Fruit fly (Drosophila melanogaster) whole organism, pupa: ENCODE measurements around the gene CG3091.

ENCODE experiments used
- CG10348 ChIP-seq: fragments of 200-800 bp; sonication (Bioruptor generic); IDR thresholded peaks from 2 replicates; pipeline ENCODE4 v1.3.6; 2022; ENCODE audit warnings: missing biosample characterization, missing genetic modification characterization
- CG12605 ChIP-seq: fragments of 200-800 bp; sonication (Bioruptor generic); IDR thresholded peaks from 2 replicates; pipeline ENCODE4 v1.3.6; 2022; ENCODE audit warnings: missing biosample characterization, missing genetic modification characterization
- CG13204 ChIP-seq: fragments of 200-800 bp; sonication (Bioruptor generic); optimal IDR thresholded peaks from 2 replicates; lab custom pipeline; 2018; ENCODE audit warnings: missing biosample characterization, mild to moderate bottlenecking, missing genetic modification characterization, moderate library complexity
- CG14655 ChIP-seq: fragments of 200-800 bp; sonication (Bioruptor generic); optimal IDR thresholded peaks from 3 replicates; lab custom pipeline; 2017; ENCODE audit warnings: mild to moderate bottlenecking, missing biosample characterization, missing genetic modification reagents, missing genetic modification characterization
- CG15710 ChIP-seq: fragments of 200-800 bp; sonication (Bioruptor generic); optimal IDR thresholded peaks from 2 replicates; lab custom pipeline; 2018; ENCODE audit warnings: missing biosample characterization, mild to moderate bottlenecking, missing genetic modification characterization, moderate library complexity
- CG17806 ChIP-seq: fragments of 200-800 bp; sonication (Bioruptor generic); optimal IDR thresholded peaks from 2 replicates; lab custom pipeline; 2018; ENCODE audit warnings: missing biosample characterization, mild to moderate bottlenecking, missing genetic modification characterization, moderate library complexity
- CG32121 ChIP-seq: fragments of 200-800 bp; sonication (Bioruptor generic); IDR thresholded peaks from 2 replicates; pipeline ENCODE4 v1.3.6; 2022; ENCODE audit warnings: missing biosample characterization, missing genetic modification characterization
- CG34367 ChIP-seq: fragments of 200-800 bp; sonication (Bioruptor generic); optimal IDR thresholded peaks from 2 replicates; lab custom pipeline; 2018; ENCODE audit warnings: missing biosample characterization, mild to moderate bottlenecking, missing genetic modification characterization
- CG4496 ChIP-seq: fragments of 200-800 bp; sonication (Bioruptor generic); IDR thresholded peaks from 3 replicates; pipeline ENCODE4 v1.3.6; 2022; ENCODE audit warnings: missing biosample characterization, missing genetic modification characterization
- CG8159 ChIP-seq: fragments of 200-800 bp; sonication (Bioruptor generic); optimal IDR thresholded peaks from 3 replicates; lab custom pipeline; 2018; ENCODE audit warnings: missing biosample characterization, mild to moderate bottlenecking, missing genetic modification characterization, moderate library complexity
- CG8301 ChIP-seq: fragments of 200-800 bp; sonication (Bioruptor generic); optimal IDR thresholded peaks from 2 replicates; lab custom pipeline; 2018; ENCODE audit warnings: missing biosample characterization, mild to moderate bottlenecking, missing genetic modification characterization
- CG9948 ChIP-seq: fragments of 200-800 bp; sonication (Bioruptor generic); optimal IDR thresholded peaks from 2 replicates; lab custom pipeline; 2018; ENCODE audit warnings: missing biosample characterization, mild to moderate bottlenecking, missing genetic modification characterization, moderate library complexity
- D1 ChIP-seq: fragments of 200-800 bp; sonication (Bioruptor generic); optimal IDR thresholded peaks from 2 replicates; lab custom pipeline; 2018; ENCODE audit warnings: missing biosample characterization, mild to moderate bottlenecking, missing genetic modification characterization, moderate library complexity
- EcR ChIP-seq: fragments of 200-800 bp; sonication (Bioruptor generic); optimal IDR thresholded peaks from 3 replicates; lab custom pipeline; 2019; ENCODE audit warnings: missing biosample characterization, missing genetic modification characterization, mild to moderate bottlenecking, moderate library complexity, missing genetic modification reagents
- Ets98B ChIP-seq: fragments of 200-800 bp; sonication (Bioruptor generic); IDR thresholded peaks from 2 replicates; pipeline ENCODE4 v1.3.6; 2022; ENCODE audit warnings: missing biosample characterization, missing genetic modification characterization
- Pif1A ChIP-seq: fragments of 200-800 bp; sonication (Bioruptor generic); optimal IDR thresholded peaks from 3 replicates; lab custom pipeline; 2016; ENCODE audit warnings: missing biosample characterization, missing genetic modification characterization
- Pif1B ChIP-seq: fragments of 200-800 bp; sonication (Bioruptor generic); optimal IDR thresholded peaks from 3 replicates; lab custom pipeline; 2016; ENCODE audit warnings: missing biosample characterization, missing genetic modification characterization
- Snoo ChIP-seq: fragments of 200-800 bp; sonication (Bioruptor generic); optimal IDR thresholded peaks from 3 replicates; lab custom pipeline; 2017; ENCODE audit warnings: missing biosample characterization, mild to moderate bottlenecking, missing genetic modification characterization, inconsistent platforms
- fd96Ca ChIP-seq: fragments of 200-800 bp; sonication (Bioruptor generic); IDR thresholded peaks from 3 replicates; pipeline ENCODE4 v1.3.6; 2022; ENCODE audit warnings: missing biosample characterization, missing genetic modification characterization
- gl ChIP-seq: fragments of 200-800 bp; sonication (Bioruptor generic); optimal IDR thresholded peaks from 2 replicates; lab custom pipeline; 2018; ENCODE audit warnings: missing biosample characterization, mild to moderate bottlenecking, missing genetic modification characterization
- rn ChIP-seq: fragments of 200-800 bp; sonication (Bioruptor generic); IDR thresholded peaks from 2 replicates; pipeline ENCODE4 v1.3.6; 2022; ENCODE audit warnings: missing biosample characterization, missing genetic modification characterization

CG3091 gene

DNA sequence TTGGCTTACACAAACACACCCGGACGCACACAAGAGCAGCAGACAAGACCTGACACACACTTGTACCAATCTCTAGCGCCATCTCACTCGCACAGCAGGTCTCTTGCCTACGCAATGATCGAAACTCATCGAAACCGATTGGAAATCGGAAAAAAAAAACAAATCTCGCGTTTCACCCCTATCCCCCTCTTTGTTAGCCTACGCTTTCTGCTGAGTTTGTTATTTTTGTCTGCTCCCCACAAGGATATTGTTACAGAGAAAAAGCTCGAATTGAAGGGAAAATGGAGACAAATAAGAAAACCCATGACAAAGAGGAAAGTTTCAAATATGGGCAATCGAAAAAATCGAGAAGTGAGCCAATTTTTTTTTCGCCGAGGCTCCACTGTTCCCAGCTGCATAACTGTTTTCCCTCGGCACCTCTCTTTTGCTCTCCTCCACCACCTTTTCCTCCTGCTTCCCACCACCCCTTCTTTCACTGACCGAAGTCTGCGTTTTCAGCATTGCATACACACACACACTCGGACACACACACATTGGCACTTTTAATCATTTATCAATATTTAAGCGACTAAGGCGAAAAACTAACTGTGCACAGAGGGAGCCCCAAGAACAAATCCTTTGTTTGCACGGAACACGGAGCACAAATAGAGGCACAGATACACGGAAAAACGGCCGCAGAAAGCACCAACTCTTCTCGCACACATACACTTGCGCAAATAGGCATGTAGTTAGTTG is 16.0 kb upstream of the CG3091 start:
- peak; percentile 47 for TF ChIP-seq CG15710 (tag; lab: Kevin White, UChicago)
- TF ChIP-seq CG32121 (GFP tag; lab: Robert Waterston, UW), result peak; percentile 64
- peak; percentile 64; the same call in 2 of the 3 replicates for TF ChIP-seq fd96Ca
- TF ChIP-seq rn (GFP tag; lab: Robert Waterston, UW), result peak; percentile 29; the same call in 1 of the 2 replicates
- TF ChIP-seq CG13204 (GFP tag; lab: Kevin White, UChicago), result no peak
- peak; percentile 24 for TF ChIP-seq CG17806 (tag; lab: Kevin White, UChicago)
- no peak for TF ChIP-seq gl (tag; lab: Kevin White, UChicago)
- TF ChIP-seq CG12605, result no peak
- peak; percentile 34 for TF ChIP-seq Pif1A (GFP tag; lab: Kevin White, UChicago)
- peak; percentile 50 for TF ChIP-seq Ets98B (GFP tag; lab: Robert Waterston, UW)
- TF ChIP-seq CG14655 (GFP tag; lab: Kevin White, UChicago), result no peak
- TF ChIP-seq D1 (tag; lab: Kevin White, UChicago), result no peak
- TF ChIP-seq EcR (GFP tag; lab: Kevin White, UChicago), result no peak
- peak; percentile 22 for TF ChIP-seq Snoo (tag; lab: Kevin White, UChicago)
- TF ChIP-seq CG10348, result no peak
- peak; percentile 49; the same call in 2 of the 3 replicates for TF ChIP-seq CG4496 (GFP tag; lab: Robert Waterston, UW)
- TF ChIP-seq CG34367 (tag; lab: Kevin White, UChicago), result no peak
- peak; percentile 14 for TF ChIP-seq CG9948 (tag; lab: Kevin White, UChicago)
- TF ChIP-seq CG8159 (tag; lab: Kevin White, UChicago), result peak; percentile 53
- TF ChIP-seq Pif1B (GFP tag; lab: Kevin White, UChicago), result no peak
- peak; percentile 28 for TF ChIP-seq CG8301 (tag; lab: Kevin White, UChicago)

DNA sequence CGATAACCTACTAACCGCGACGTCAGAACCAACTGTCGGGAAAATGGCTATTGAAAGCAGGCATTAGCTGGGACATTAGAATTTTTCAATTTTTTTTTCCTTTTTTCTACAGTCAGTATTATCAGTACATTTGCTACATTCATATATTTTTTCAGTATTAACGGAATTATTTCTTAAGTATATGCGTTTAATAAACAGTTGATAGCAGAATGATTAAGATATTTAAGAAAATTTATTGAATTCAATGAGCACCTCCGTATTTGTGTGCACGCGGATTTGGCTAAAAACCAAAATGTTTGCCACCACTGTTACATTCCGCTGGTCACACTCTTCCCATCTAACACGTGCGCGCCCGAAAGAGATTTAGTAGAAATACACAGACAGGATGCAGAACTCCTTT is 8.5 kb upstream of the CG3091 start, which contains the start of the genes temp and CG3071:
TSS of gene temp (minus strand) at position 5 of the 400 bp plus-strand sequence.
TSS of gene CG3071 (plus strand) at position 327 of the 400 bp plus-strand sequence.
- TF ChIP-seq rn (GFP tag; lab: Robert Waterston, UW) (no peak), CG8301 (tag; lab: Kevin White, UChicago) (peak; percentile 10), Pif1A (GFP tag; lab: Kevin White, UChicago) (peak; percentile 26), Ets98B (GFP tag; lab: Robert Waterston, UW) (no peak), CG12605 (no peak), CG17806 (tag; lab: Kevin White, UChicago) (peak; percentile 12), CG15710 (tag; lab: Kevin White, UChicago) (peak; percentile 56), CG9948 (tag; lab: Kevin White, UChicago) (peak; percentile 28), CG8159 (tag; lab: Kevin White, UChicago) (peak; percentile 53), CG4496 (GFP tag; lab: Robert Waterston, UW) (no peak), Snoo (tag; lab: Kevin White, UChicago) (peak; percentile 21)

DNA sequence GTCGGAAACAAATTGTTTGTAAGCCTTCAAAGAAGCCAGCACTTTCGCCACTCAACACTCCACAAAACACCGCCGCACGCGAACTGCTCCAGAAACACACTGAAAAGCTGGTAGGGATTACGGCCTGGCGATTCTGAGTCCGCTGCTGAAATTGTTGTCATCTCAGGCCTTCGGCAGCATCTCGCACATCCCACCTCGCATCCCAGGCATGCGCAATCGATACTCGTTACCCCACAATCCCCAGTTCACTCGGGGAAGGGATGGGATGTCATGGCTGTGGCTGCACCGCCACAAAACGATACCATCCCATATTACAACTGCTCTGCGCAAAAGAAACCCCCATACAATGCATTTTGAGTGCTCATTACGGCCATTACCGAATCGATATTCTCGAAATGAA is 5.8 kb upstream of the CG3091 start, which contains the start of gene CG3078:
TSS of gene CG3078 (minus strand) at position 101 of the 400 bp plus-strand sequence.
- TF ChIP-seq EcR (GFP tag; lab: Kevin White, UChicago) (no peak), CG10348 (no peak), CG8159 (tag; lab: Kevin White, UChicago) (no peak), CG8301 (tag; lab: Kevin White, UChicago) (no peak), CG4496 (GFP tag; lab: Robert Waterston, UW) (no peak), CG32121 (GFP tag; lab: Robert Waterston, UW) (no peak), Pif1B (GFP tag; lab: Kevin White, UChicago) (no peak), Pif1A (GFP tag; lab: Kevin White, UChicago) (no peak), fd96Ca (no peak), gl (tag; lab: Kevin White, UChicago) (no peak), Ets98B (GFP tag; lab: Robert Waterston, UW) (no peak)
- TF ChIP-seq, all 21 proteins: peak for 0

DNA sequence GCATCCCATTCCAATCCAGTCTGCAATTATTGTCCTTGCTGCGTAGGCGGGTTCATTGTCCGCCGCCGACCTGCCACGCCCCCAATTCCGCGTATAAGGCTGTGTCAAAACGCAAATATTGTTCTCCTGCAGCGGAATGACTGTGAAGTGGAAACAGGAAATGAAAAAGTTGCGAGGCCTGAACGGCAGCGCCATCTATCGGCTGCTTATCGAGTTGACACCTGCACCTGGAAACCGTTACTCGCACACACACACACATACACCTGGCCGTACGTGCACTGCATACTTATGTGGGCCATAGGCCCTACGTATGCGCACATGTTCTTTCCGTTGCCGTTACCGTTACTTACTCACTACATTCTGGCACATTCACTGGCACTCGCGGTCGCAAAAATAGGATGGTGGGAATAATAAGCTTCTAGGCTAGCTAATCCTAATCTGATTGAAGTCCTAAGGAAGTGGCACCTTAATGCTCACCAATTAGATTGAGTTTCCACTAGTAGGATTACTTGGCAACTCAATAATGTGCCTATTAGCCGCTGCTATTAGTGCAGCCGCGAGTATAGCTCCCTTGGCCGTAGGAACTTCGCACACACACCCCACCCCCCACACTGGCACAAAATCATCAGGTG is 4.7 kb upstream of the CG3091 start:
- peak; percentile 19 for TF ChIP-seq CG15710 (tag; lab: Kevin White, UChicago)
- no peak for TF ChIP-seq CG13204 (GFP tag; lab: Kevin White, UChicago)
- peak; percentile 39 for TF ChIP-seq CG8159 (tag; lab: Kevin White, UChicago)
- peak; percentile 25 for TF ChIP-seq CG17806 (tag; lab: Kevin White, UChicago)
- peak; percentile 27 for TF ChIP-seq CG8301 (tag; lab: Kevin White, UChicago)
- peak; percentile 6 for TF ChIP-seq CG9948 (tag; lab: Kevin White, UChicago)
- no peak for TF ChIP-seq Snoo (tag; lab: Kevin White, UChicago)
- no peak for TF ChIP-seq rn (GFP tag; lab: Robert Waterston, UW)
- no peak for TF ChIP-seq Pif1A (GFP tag; lab: Kevin White, UChicago)
- peak; percentile 41; the same call in 1 of the 2 replicates for TF ChIP-seq CG32121 (GFP tag; lab: Robert Waterston, UW)
- peak; percentile 58; the same call in 1 of the 3 replicates for TF ChIP-seq fd96Ca
- TF ChIP-seq CG4496 (GFP tag; lab: Robert Waterston, UW), result peak; percentile 54; the same call in 2 of the 3 replicates
- no peak for TF ChIP-seq CG14655 (GFP tag; lab: Kevin White, UChicago)

DNA sequence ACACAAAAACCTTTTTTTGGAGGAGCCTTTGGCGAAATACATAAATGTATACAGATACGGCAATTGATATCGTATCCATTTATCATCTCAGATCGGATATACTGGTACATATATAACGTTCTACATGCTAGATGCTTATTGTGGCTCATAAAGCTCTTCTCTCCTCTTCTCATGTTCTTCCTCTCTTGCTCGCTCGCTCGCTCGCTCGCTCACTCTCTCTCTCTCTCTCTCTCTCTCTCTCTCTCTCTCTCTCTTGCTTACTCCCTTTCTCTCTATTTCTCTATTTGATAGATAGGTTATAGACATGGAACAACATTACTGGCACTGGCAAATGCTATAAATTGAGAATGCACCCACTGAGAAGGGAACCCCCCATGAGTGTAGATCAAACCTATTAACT is 1.0 kb upstream of the CG3091 start:
- TF ChIP-seq EcR (GFP tag; lab: Kevin White, UChicago) (peak; percentile 68), Ets98B (GFP tag; lab: Robert Waterston, UW) (peak; percentile 22; the same call in 1 of the 2 replicates), CG8301 (tag; lab: Kevin White, UChicago) (no peak)
